Fruit fly (Drosophila melanogaster) whole organism, adult: Measurements from ENCODE around the gene Cmpk.

Experiments
- CG11617 ChIP-seq: fragments of 200-800 bp; sonication (Bioruptor generic); optimal IDR thresholded peaks from 2 replicates; lab custom pipeline; 2017; ENCODE audit warnings: mild to moderate bottlenecking, missing biosample characterization, missing genetic modification reagents, missing genetic modification characterization
- CG12768 ChIP-seq: fragments of 200-800 bp; sonication (Bioruptor generic); optimal IDR thresholded peaks from 2 replicates; lab custom pipeline; 2017; ENCODE audit warnings: missing biosample characterization, missing genetic modification characterization, mild to moderate bottlenecking, moderate library complexity, missing genetic modification reagents
- CG14711 ChIP-seq: fragments of 200-800 bp; sonication (Bioruptor generic); optimal IDR thresholded peaks from 2 replicates; lab custom pipeline; 2018; ENCODE audit warnings: missing biosample characterization, mild to moderate bottlenecking, missing genetic modification characterization, moderate library complexity
- CG1620 ChIP-seq: fragments of 200-800 bp; sonication (Bioruptor generic); optimal IDR thresholded peaks from 2 replicates; lab custom pipeline; 2016; ENCODE audit warnings: missing biosample characterization, missing genetic modification characterization
- CG33017 ChIP-seq: fragments of 200-800 bp; sonication (Bioruptor generic); optimal IDR thresholded peaks from 2 replicates; lab custom pipeline; 2018; ENCODE audit warnings: missing biosample characterization, mild to moderate bottlenecking, missing genetic modification characterization, moderate library complexity
- CG7045 ChIP-seq: fragments of 200-800 bp; sonication (Bioruptor generic); optimal IDR thresholded peaks from 2 replicates; lab custom pipeline; 2017; ENCODE audit warnings: missing biosample characterization, mild to moderate bottlenecking, missing genetic modification characterization
- Clk ChIP-seq: fragments of 200-800 bp; sonication (Bioruptor generic); optimal IDR thresholded peaks from 2 replicates; lab custom pipeline; 2017; ENCODE audit warnings: missing biosample characterization, missing genetic modification characterization
- Hr96 ChIP-seq: fragments of 200-800 bp; sonication (Bioruptor generic); optimal IDR thresholded peaks from 2 replicates; lab custom pipeline; 2016; ENCODE audit warnings: missing biosample characterization, missing genetic modification characterization
- Mnt ChIP-seq: fragments of 200-800 bp; sonication (Bioruptor generic); optimal IDR thresholded peaks from 2 replicates; lab custom pipeline; 2016; ENCODE audit warnings: missing biosample characterization, mild to moderate bottlenecking, missing genetic modification characterization
- bab1 ChIP-seq: fragments of 200-800 bp; sonication (Bioruptor generic); optimal IDR thresholded peaks from 3 replicates; lab custom pipeline; 2019; ENCODE audit warnings: missing biosample characterization, mild to moderate bottlenecking, missing genetic modification characterization, moderate library complexity
- kay ChIP-seq: fragments of 200-800 bp; sonication (Bioruptor generic); peaks from one replicate; lab custom pipeline; 2016; ENCODE audit warnings: missing biosample characterization, missing genetic modification characterization, borderline replicate concordance
- ovo ChIP-seq: fragments of 200-800 bp; sonication (Bioruptor generic); optimal IDR thresholded peaks from 2 replicates; lab custom pipeline; 2016; ENCODE audit warnings: missing biosample characterization, missing genetic modification characterization
- tj ChIP-seq: fragments of 200-800 bp; sonication (Bioruptor generic); optimal IDR thresholded peaks from 3 replicates; lab custom pipeline; 2017; ENCODE audit warnings: missing biosample characterization, mild to moderate bottlenecking, missing genetic modification characterization, moderate library complexity
- toe ChIP-seq: fragments of 200-800 bp; sonication (Bioruptor generic); optimal IDR thresholded peaks from 2 replicates; lab custom pipeline; 2016; ENCODE audit warnings: missing biosample characterization, missing genetic modification characterization

- TF ChIP-seq CG11617 (GFP tag; lab: Kevin White, UChicago): no peak
- TF ChIP-seq Hr96 (GFP tag; lab: Kevin White, UChicago): no peak
- TF ChIP-seq CG12768 (GFP tag; lab: Kevin White, UChicago): no peak
- TF ChIP-seq CG33017: no peak
- no peak for TF ChIP-seq ovo (GFP tag; lab: Kevin White, UChicago)
- TF ChIP-seq CG1620 (GFP tag; lab: Kevin White, UChicago): no peak
- no peak for TF ChIP-seq CG14711 (tag; lab: Kevin White, UChicago)
- no peak for TF ChIP-seq tj (GFP tag; lab: Kevin White, UChicago)
- no peak for TF ChIP-seq kay
- TF ChIP-seq CG7045 (GFP tag; lab: Kevin White, UChicago): no peak
- no peak for TF ChIP-seq toe (GFP tag; lab: Kevin White, UChicago)
- no peak for TF ChIP-seq Mnt
- no peak for TF ChIP-seq bab1 (GFP tag; lab: Kevin White, UChicago)
- TF ChIP-seq Clk (GFP tag; lab: Kevin White, UChicago): no peak
Measured at dm6 chr3R:26024596-26025213, 30.5 kb downstream of the Cmpk start.
